Fruit fly (Drosophila melanogaster) whole organism, embryonic: ENCODE results near the gene CG10413.

Experiments
- Adf1 ChIP-seq: fragments of 200-800 bp; sonication (Bioruptor generic); IDR thresholded peaks from 2 replicates; pipeline ENCODE4 v1.3.6; 2022; ENCODE audit warnings: missing biosample characterization, missing genetic modification characterization
- Atf-2 ChIP-seq: fragments of 200-800 bp; sonication (Bioruptor generic); optimal IDR thresholded peaks from 2 replicates; lab custom pipeline; 2016; ENCODE audit warnings: missing biosample characterization, missing genetic modification characterization
- Blimp-1 ChIP-seq: fragments of 200-800 bp; sonication (Bioruptor generic); optimal IDR thresholded peaks from 3 replicates; lab custom pipeline; 2018; ENCODE audit warnings: missing biosample characterization, missing genetic modification characterization, mild to moderate bottlenecking, moderate library complexity, missing genetic modification reagents
- CG10147 ChIP-seq: fragments of 200-800 bp; sonication (Bioruptor generic); optimal IDR thresholded peaks from 2 replicates; lab custom pipeline; 2019; ENCODE audit warnings: missing biosample characterization, mild to moderate bottlenecking, missing genetic modification characterization, moderate library complexity
- CG10274 ChIP-seq: fragments of 200-800 bp; sonication (Bioruptor generic); optimal IDR thresholded peaks from 3 replicates; lab custom pipeline; 2017; ENCODE audit warnings: missing biosample characterization, mild to moderate bottlenecking, missing genetic modification characterization
- CG11247 ChIP-seq: fragments of 200-800 bp; sonication (Bioruptor generic); IDR thresholded peaks from 2 replicates; pipeline ENCODE4 v1.3.6; 2022; ENCODE audit warnings: missing biosample characterization, missing genetic modification characterization
- CG11696 ChIP-seq: fragments of 200-800 bp; sonication (Bioruptor generic); IDR thresholded peaks from 2 replicates; pipeline ENCODE4 v1.3.6; 2022; ENCODE audit warnings: missing biosample characterization, missing genetic modification characterization
- CG12219 ChIP-seq: fragments of 200-800 bp; sonication (Bioruptor generic); optimal IDR thresholded peaks from 3 replicates; lab custom pipeline; 2018; ENCODE audit warnings: missing biosample characterization, mild to moderate bottlenecking, missing genetic modification characterization
- CG13296 ChIP-seq: fragments of 200-800 bp; sonication (Bioruptor generic); optimal IDR thresholded peaks from 3 replicates; lab custom pipeline; 2018; ENCODE audit warnings: missing biosample characterization, mild to moderate bottlenecking, missing genetic modification characterization
- CG13894 ChIP-seq: fragments of 200-800 bp; sonication (Bioruptor generic); optimal IDR thresholded peaks from 3 replicates; lab custom pipeline; 2018; ENCODE audit warnings: missing biosample characterization, mild to moderate bottlenecking, missing genetic modification characterization, moderate library complexity
- CG14441 ChIP-seq: fragments of 200-800 bp; sonication (Bioruptor generic); IDR thresholded peaks from 2 replicates; pipeline ENCODE4 v1.3.6; 2022; ENCODE audit warnings: missing biosample characterization, missing genetic modification characterization
- CG15269 ChIP-seq: fragments of 200-800 bp; sonication (Bioruptor generic); optimal IDR thresholded peaks from 2 replicates; lab custom pipeline; 2018; ENCODE audit warnings: missing biosample characterization, mild to moderate bottlenecking, missing genetic modification characterization, moderate library complexity
- CG1529 ChIP-seq: fragments of 200-800 bp; sonication (Bioruptor generic); optimal IDR thresholded peaks from 3 replicates; lab custom pipeline; 2018; ENCODE audit warnings: missing biosample characterization, missing genetic modification characterization
- CG16813 ChIP-seq: fragments of 200-800 bp; sonication (Bioruptor generic); IDR thresholded peaks from 3 replicates; pipeline ENCODE4 v1.3.6; 2022; ENCODE audit warnings: missing biosample characterization, missing genetic modification characterization; ENCODE audit not compliant: partially characterized antibody
- CG31224 ChIP-seq: fragments of 200-800 bp; sonication (Bioruptor generic); IDR thresholded peaks from 2 replicates; pipeline ENCODE4 v1.3.6; 2022; ENCODE audit warnings: missing biosample characterization, missing genetic modification characterization
- CG31441 ChIP-seq: fragments of 200-800 bp; sonication (Bioruptor generic); IDR thresholded peaks from 2 replicates; pipeline ENCODE4 v1.3.6; 2022; ENCODE audit warnings: missing biosample characterization, missing genetic modification characterization
- CG5953 ChIP-seq: fragments of 200-800 bp; sonication (Bioruptor generic); IDR thresholded peaks from 2 replicates; pipeline ENCODE4 v1.3.6; 2022; ENCODE audit warnings: missing biosample characterization, missing genetic modification characterization
- CG7928 ChIP-seq: fragments of 200-800 bp; sonication (Bioruptor generic); optimal IDR thresholded peaks from 2 replicates; lab custom pipeline; 2017; ENCODE audit warnings: missing biosample characterization, mild to moderate bottlenecking, missing genetic modification characterization
- CG7987 ChIP-seq: fragments of 200-800 bp; sonication (Bioruptor generic); optimal IDR thresholded peaks from 2 replicates; lab custom pipeline; 2018; ENCODE audit warnings: missing biosample characterization, mild to moderate bottlenecking, missing genetic modification characterization, moderate library complexity
- Dad ChIP-seq: fragments of 200-800 bp; sonication (Bioruptor generic); optimal IDR thresholded peaks from 3 replicates; lab custom pipeline; 2016; ENCODE audit warnings: missing biosample characterization, missing genetic modification characterization
- Dp ChIP-seq: fragments of 200-800 bp; sonication (Bioruptor generic); optimal IDR thresholded peaks from 2 replicates; lab custom pipeline; 2018; ENCODE audit warnings: missing biosample characterization, mild to moderate bottlenecking, missing genetic modification characterization, moderate library complexity
- Dref ChIP-seq: fragments of 200-800 bp; sonication (Bioruptor generic); IDR thresholded peaks from 2 replicates; pipeline ENCODE4 v1.3.6; 2022; ENCODE audit warnings: missing biosample characterization, missing genetic modification characterization
- HLH3B ChIP-seq: fragments of 200-800 bp; sonication (Bioruptor generic); IDR thresholded peaks from 2 replicates; pipeline ENCODE4 v1.3.6; 2022; ENCODE audit warnings: missing biosample characterization, missing genetic modification characterization
- HLH4C ChIP-seq: fragments of 200-800 bp; sonication (Bioruptor generic); IDR thresholded peaks from 3 replicates; pipeline ENCODE4 v1.3.6; 2022; ENCODE audit warnings: missing biosample characterization, missing genetic modification characterization; ENCODE audit not compliant: partially characterized antibody
- HmgD ChIP-seq: fragments of 200-800 bp; sonication (Bioruptor generic); optimal IDR thresholded peaks from 3 replicates; lab custom pipeline; 2016; ENCODE audit warnings: missing biosample characterization, missing genetic modification characterization
- HmgZ ChIP-seq: fragments of 200-800 bp; sonication (Bioruptor generic); optimal IDR thresholded peaks from 2 replicates; lab custom pipeline; 2018; ENCODE audit warnings: missing biosample characterization, mild to moderate bottlenecking, missing genetic modification characterization
- Hr51 ChIP-seq, 2 experiments: fragments of 200-800 bp; sonication (Bioruptor generic); optimal IDR thresholded peaks; 2 replicates in 1 of 2; 3 replicates in 1 of 2; lab custom pipeline; 2016 to 2018; ENCODE audit warnings: missing biosample characterization in 2 of 2, missing genetic modification characterization in 2 of 2, mild to moderate bottlenecking in 1 of 2, moderate library complexity in 1 of 2
- NC2α ChIP-seq: fragments of 200-800 bp; sonication (Bioruptor generic); optimal IDR thresholded peaks from 2 replicates; lab custom pipeline; 2016; ENCODE audit warnings: missing biosample characterization, missing genetic modification characterization
- Nf-YA ChIP-seq: fragments of 200-800 bp; sonication (Bioruptor generic); IDR thresholded peaks from 2 replicates; pipeline ENCODE4 v1.3.6; 2022; ENCODE audit warnings: missing biosample characterization, missing genetic modification characterization
- PHDP ChIP-seq: fragments of 200-800 bp; sonication (Bioruptor generic); optimal IDR thresholded peaks from 3 replicates; lab custom pipeline; 2018; ENCODE audit warnings: missing biosample characterization, mild to moderate bottlenecking, missing genetic modification characterization, moderate library complexity
- YL-1 ChIP-seq: fragments of 200-800 bp; sonication (Bioruptor generic); optimal IDR thresholded peaks from 3 replicates; lab custom pipeline; 2017; ENCODE audit warnings: missing biosample characterization, mild to moderate bottlenecking, missing genetic modification characterization
- amos ChIP-seq: fragments of 200-800 bp; sonication (Bioruptor generic); IDR thresholded peaks from 2 replicates; pipeline ENCODE4 v1.3.6; 2022; ENCODE audit warnings: missing biosample characterization, missing genetic modification characterization; ENCODE audit not compliant: partially characterized antibody
- br ChIP-seq: fragments of >200 bp; optimal IDR thresholded peaks from 2 replicates; lab custom pipeline; 2017
- chm ChIP-seq: fragments of 200-800 bp; sonication (Bioruptor generic); IDR thresholded peaks from 2 replicates; pipeline ENCODE4 v1.3.6; 2022; ENCODE audit warnings: missing biosample characterization, missing genetic modification characterization
- corto ChIP-seq: fragments of 200-800 bp; sonication (Bioruptor generic); optimal IDR thresholded peaks from 2 replicates; lab custom pipeline; 2016; ENCODE audit warnings: missing biosample characterization, mild to moderate bottlenecking, missing genetic modification characterization, moderate library complexity
- esg ChIP-seq: fragments of 200-800 bp; sonication (Bioruptor generic); conservative IDR thresholded peaks from 2 replicates; pipeline ENCODE4 v1.3.6; 2022; ENCODE audit warnings: missing biosample characterization, missing genetic modification characterization
- fd96Cb ChIP-seq: fragments of 200-800 bp; sonication (Bioruptor generic); optimal IDR thresholded peaks from 2 replicates; lab custom pipeline; 2018; ENCODE audit warnings: missing biosample characterization, mild to moderate bottlenecking, missing genetic modification characterization, moderate library complexity
- fru ChIP-seq: fragments of >200 bp; optimal IDR thresholded peaks from 2 replicates; lab custom pipeline; 2017
- gcm2 ChIP-seq: fragments of 200-800 bp; sonication (Bioruptor generic); optimal IDR thresholded peaks from 2 replicates; lab custom pipeline; 2016; ENCODE audit warnings: missing biosample characterization, missing genetic modification characterization
- gfzf ChIP-seq: fragments of 200-800 bp; sonication (Bioruptor generic); optimal IDR thresholded peaks from 2 replicates; lab custom pipeline; 2016; ENCODE audit warnings: missing biosample characterization, mild to moderate bottlenecking, missing genetic modification characterization, moderate library complexity
- gro ChIP-seq: fragments of 200-800 bp; sonication (Bioruptor generic); optimal IDR thresholded peaks from 2 replicates; lab custom pipeline; 2016; ENCODE audit warnings: missing biosample characterization, missing genetic modification characterization
- hkb ChIP-seq, 2 experiments: fragments of 200-800 bp in 1 of 2; fragments of >200 bp in 1 of 2; sonication (Bioruptor generic) in 1 of 2; IDR thresholded peaks in 1 of 2; optimal IDR thresholded peaks in 1 of 2; 2 replicates each; pipeline versions ENCODE4 v1.3.6 to Lab custom; 2017 to 2022; ENCODE audit warnings: missing biosample characterization in 1 of 2, missing genetic modification characterization in 1 of 2
- insv ChIP-seq, 2 experiments: fragments of 200-800 bp; sonication (Bioruptor generic); optimal IDR thresholded peaks; 3 replicates each; lab custom pipeline; 2016 to 2018; ENCODE audit warnings: missing biosample characterization in 2 of 2, missing genetic modification characterization in 2 of 2
- lab ChIP-seq: fragments of 200-800 bp; sonication (Bioruptor generic); optimal IDR thresholded peaks from 3 replicates; lab custom pipeline; 2017; ENCODE audit warnings: missing biosample characterization, missing genetic modification characterization, mild to moderate bottlenecking, moderate library complexity, missing genetic modification reagents
- nom ChIP-seq: fragments of 200-800 bp; sonication (Bioruptor generic); optimal IDR thresholded peaks from 2 replicates; lab custom pipeline; 2017; ENCODE audit warnings: missing biosample characterization, missing genetic modification characterization, mild to moderate bottlenecking, moderate library complexity, missing genetic modification reagents
- sens-2 ChIP-seq: fragments of 200-800 bp; sonication (Bioruptor generic); IDR thresholded peaks from 2 replicates; pipeline ENCODE4 v1.3.6; 2022; ENCODE audit warnings: missing biosample characterization, missing genetic modification characterization
- toy ChIP-seq: fragments of 200-800 bp; sonication (Bioruptor generic); IDR thresholded peaks from 2 replicates; pipeline ENCODE4 v1.3.6; 2022; ENCODE audit warnings: missing biosample characterization, missing genetic modification characterization
- zen ChIP-seq: fragments of 200-800 bp; sonication (Bioruptor generic); optimal IDR thresholded peaks from 3 replicates; lab custom pipeline; 2018; ENCODE audit warnings: missing biosample characterization, mild to moderate bottlenecking, missing genetic modification characterization, moderate library complexity

The CG10413 gene

DNA sequence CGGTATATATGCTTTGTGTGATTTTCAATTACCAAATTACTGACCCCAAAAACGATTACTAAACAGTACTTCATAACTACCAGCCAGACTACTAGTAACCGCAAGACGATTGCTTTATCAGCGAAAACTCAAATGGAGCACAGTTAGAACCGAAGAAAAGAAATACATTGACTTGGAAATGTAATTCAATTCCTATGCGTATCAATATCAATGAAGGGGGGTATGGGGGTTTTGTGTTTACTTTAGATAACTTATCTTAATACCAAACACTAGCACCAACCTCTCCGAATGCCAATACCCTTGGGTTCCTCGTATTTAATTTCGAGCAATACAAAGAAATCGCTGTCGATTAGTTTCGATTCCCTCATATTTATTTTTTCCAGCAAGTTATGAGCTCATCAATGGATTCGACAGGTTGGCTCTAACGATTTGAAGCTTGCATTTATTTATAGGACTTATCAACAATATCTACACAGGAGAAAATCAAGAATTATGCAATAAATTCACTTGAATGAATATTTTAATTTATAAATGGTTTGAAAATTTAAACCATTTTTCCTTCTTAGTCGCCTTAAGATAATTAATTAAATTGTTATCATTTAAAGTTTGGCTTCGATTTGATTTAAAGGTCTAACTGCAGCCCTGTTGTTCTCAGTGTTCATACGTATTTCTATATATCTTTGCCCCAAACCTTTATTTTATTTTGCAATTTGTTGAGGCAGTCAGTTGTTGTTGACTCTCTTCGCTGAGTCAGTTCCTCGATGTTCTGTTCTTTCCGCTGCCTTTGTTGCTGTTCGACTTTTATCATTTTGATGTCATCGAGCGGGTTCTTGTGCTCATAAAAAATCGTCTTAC is 16.5 kb upstream of the CG10413 start (continued):
- TF ChIP-seq insv (GFP tag; optimal IDR thresholded peaks at IDR 0.05; lab: Kevin White, UChicago) (no peak), nom (peak; percentile 27), CG11696 (peak; percentile 47; the same call in 1 of the 2 replicates), HmgD (GFP tag; lab: Kevin White, UChicago) (no peak), sens-2 (no peak), CG7928 (GFP tag; lab: Kevin White, UChicago) (peak; percentile 4), CG16813 (GFP tag; lab: Robert Waterston, UW) (no peak), CG14441 (GFP tag; lab: Robert Waterston, UW) (peak; percentile 76), esg (GFP tag; lab: Robert Waterston, UW) (peak; percentile 66), YL-1 (GFP tag; lab: Kevin White, UChicago) (peak; percentile 10), CG5953 (GFP tag; lab: Robert Waterston, UW) (peak; percentile 60; the same call in 1 of the 2 replicates), CG13296 (GFP tag; lab: Kevin White, UChicago) (peak; percentile 83), corto (GFP tag; lab: Kevin White, UChicago) (peak; percentile 71), lab (GFP tag; lab: Kevin White, UChicago) (peak; percentile 88), gro (no peak), fd96Cb (tag; lab: Kevin White, UChicago) (peak; percentile 75), Adf1 (GFP tag; lab: Robert Waterston, UW) (peak; percentile 54; the same call in 1 of the 2 replicates), zen (tag; lab: Kevin White, UChicago) (peak; percentile 73), CG7987 (GFP tag; lab: Kevin White, UChicago) (peak; percentile 3), amos (GFP tag; lab: Robert Waterston, UW) (no peak), HmgZ (peak; percentile 58), gfzf (no peak), CG13894 (tag; lab: Kevin White, UChicago) (peak; percentile 76), toy (GFP tag; lab: Robert Waterston, UW) (peak; percentile 39; the same call in 1 of the 2 replicates), CG10147 (GFP tag; lab: Kevin White, UChicago) (peak; percentile 71), NC2α (GFP tag; lab: Kevin White, UChicago) (no peak), Atf-2 (peak; percentile 35), Dad (peak; percentile 7), gcm2 (GFP tag; lab: Kevin White, UChicago) (peak; percentile 64), Dref (GFP tag; lab: Robert Waterston, UW) (no peak), CG12219 (GFP tag; lab: Kevin White, UChicago) (peak; percentile 48), CG10274 (peak; percentile 32), CG1529 (GFP tag; lab: Kevin White, UChicago) (peak; percentile 55), CG31441 (peak; percentile 87), PHDP (tag; lab: Kevin White, UChicago) (peak; percentile 83), chm (GFP tag; lab: Robert Waterston, UW) (peak; percentile 28; the same call in 1 of the 2 replicates), HLH3B (peak; percentile 66), Dp (no peak), Nf-YA (peak; percentile 62; the same call in 1 of the 2 replicates), CG15269 (tag; lab: Kevin White, UChicago) (peak; percentile 86), CG11247 (GFP tag; lab: Robert Waterston, UW) (peak; percentile 79), fru (lab: Kevin White, UChicago) (no peak), Blimp-1 (GFP tag; lab: Kevin White, UChicago) (peak; percentile 83), Hr51 (GFP tag; optimal IDR thresholded peaks at IDR 0.05; lab: Kevin White, UChicago) (peak; percentile 59 to 87), HLH4C (GFP tag; lab: Robert Waterston, UW) (no peak), hkb (optimal IDR thresholded peaks at IDR 0.05; lab: Kevin White, UChicago) (no peak), hkb (GFP tag; IDR thresholded peaks at IDR 0.05; lab: Robert Waterston, UW) (peak; percentile 74), br (no peak), CG31224 (GFP tag; lab: Robert Waterston, UW) (peak; percentile 75)
